Worm (Caenorhabditis elegans) whole organism, mixed stage, embryonic: ENCODE data around the gene dec-7.

ENCODE experiments used
- blmp-1 ChIP-seq: fragments of 150-350 bp; optimal IDR thresholded peaks from 2 replicates; lab custom pipeline; 2014; ENCODE audit warnings: missing biosample characterization, missing genetic modification characterization
- ceh-83 ChIP-seq: fragments of 200-800 bp; sonication (Bioruptor generic); optimal IDR thresholded peaks from 2 replicates; lab custom pipeline; 2018; ENCODE audit warnings: mild to moderate bottlenecking, missing genetic modification characterization, missing compliant biosample characterization
- elt-1 ChIP-seq: sonication (generic microtip); optimal IDR thresholded peaks from 2 replicates; lab custom pipeline; 2017; ENCODE audit warnings: missing genetic modification characterization, mild to moderate bottlenecking, missing compliant biosample characterization, antibody characterized with exemption, moderate library complexity, borderline replicate concordance; ENCODE audit not compliant: insufficient read depth
- flh-1 ChIP-seq: fragments of 200-800 bp; sonication (Bioruptor generic); optimal IDR thresholded peaks from 2 replicates; lab custom pipeline; 2018; ENCODE audit warnings: mild to moderate bottlenecking, missing genetic modification characterization, moderate library complexity, missing compliant biosample characterization
- nhr-12 ChIP-seq: fragments of 150-350 bp; optimal IDR thresholded peaks from 2 replicates; lab custom pipeline; 2014; ENCODE audit warnings: missing biosample characterization, missing genetic modification characterization
- nhr-237 ChIP-seq: fragments of 150-350 bp; optimal IDR thresholded peaks from 2 replicates; lab custom pipeline; 2014; ENCODE audit warnings: missing biosample characterization, missing genetic modification characterization
- pha-4 ChIP-seq: fragments of 150-350 bp; optimal IDR thresholded peaks from 2 replicates; lab custom pipeline; 2018; ENCODE audit warnings: missing biosample characterization, missing genetic modification reagents, missing genetic modification characterization
- unc-39 ChIP-seq: fragments of 150-350 bp; optimal IDR thresholded peaks from 2 replicates; lab custom pipeline; 2014; ENCODE audit warnings: missing biosample characterization, missing genetic modification characterization
- unc-62 ChIP-seq: fragments of 150-350 bp; optimal IDR thresholded peaks from 2 replicates; lab custom pipeline; 2014; ENCODE audit warnings: missing biosample characterization, missing genetic modification reagents, missing genetic modification characterization
- ztf-11 ChIP-seq: fragments of 150-350 bp; optimal IDR thresholded peaks from 2 replicates; lab custom pipeline; 2014; ENCODE audit warnings: missing biosample characterization, missing genetic modification characterization

ce11 chrIII:9920764-9921163, 11.4 kb upstream of the dec-7 start, which contains the start of gene F40F12.3:
- TF ChIP-seq elt-1 (tag; lab: Kevin White, UChicago) (no peak), unc-39 (tag; lab: Kevin White, UChicago) (no peak), unc-62 (GFP tag; lab: Kevin White, UChicago) (no peak), flh-1 (GFP tag; lab: Kevin White, UChicago) (no peak), blmp-1 (tag; lab: Kevin White, UChicago) (no peak), ztf-11 (tag; lab: Kevin White, UChicago) (no peak), pha-4 (tag; lab: Kevin White, UChicago) (no peak), ceh-83 (GFP tag; lab: Kevin White, UChicago) (no peak), nhr-12 (no peak), nhr-237 (tag; lab: Kevin White, UChicago) (no peak)
